Worm (Caenorhabditis elegans) whole organism, L4 larva: Measurements from ENCODE around the gene puf-9.

Experiments
- ceh-62 ChIP-seq: sonication (generic microtip); optimal IDR thresholded peaks from 2 replicates; lab custom pipeline; 2017; ENCODE audit warnings: missing biosample characterization, missing genetic modification characterization
- ceh-82 ChIP-seq: sonication (generic microtip); optimal IDR thresholded peaks from 2 replicates; lab custom pipeline; 2017; ENCODE audit warnings: missing biosample characterization, missing genetic modification characterization
- ces-1 ChIP-seq: fragments of 150-350 bp; sonication (generic microtip); optimal IDR thresholded peaks from 4 replicates; lab custom pipeline; 2014; ENCODE audit warnings: missing biosample characterization, missing genetic modification reagents, missing genetic modification characterization
- cey-2 ChIP-seq: sonication (generic microtip); optimal IDR thresholded peaks from 3 replicates; lab custom pipeline; 2017; ENCODE audit warnings: missing genetic modification characterization, mild to moderate bottlenecking, missing compliant biosample characterization, antibody characterized with exemption, borderline replicate concordance; ENCODE audit not compliant: insufficient read depth
- dmd-9 ChIP-seq: fragments of 200-800 bp; sonication (Bioruptor generic); IDR thresholded peaks from 2 replicates; pipeline ENCODE4 v1.3.6; 2022; ENCODE audit warnings: missing genetic modification reagents, missing genetic modification characterization, missing compliant biosample characterization
- egl-27 ChIP-seq: sonication (generic microtip); optimal IDR thresholded peaks from 3 replicates; lab custom pipeline; 2017; ENCODE audit warnings: missing biosample characterization, missing genetic modification reagents, missing genetic modification characterization
- fkh-10 ChIP-seq: fragments of 150-350 bp; optimal IDR thresholded peaks from 2 replicates; lab custom pipeline; 2014; ENCODE audit warnings: missing biosample characterization, missing genetic modification reagents, missing genetic modification characterization
- lin-39 ChIP-seq: fragments of 150-350 bp; optimal IDR thresholded peaks from 2 replicates; lab custom pipeline; 2014; ENCODE audit warnings: missing biosample characterization, missing genetic modification reagents, missing genetic modification characterization
- mep-1 ChIP-seq: fragments of 150-350 bp; sonication (generic microtip); optimal IDR thresholded peaks from 3 replicates; lab custom pipeline; 2014; ENCODE audit warnings: missing biosample characterization, missing genetic modification characterization
- nhr-111 ChIP-seq: fragments of 200-800 bp; sonication (Bioruptor generic); optimal IDR thresholded peaks from 2 replicates; lab custom pipeline; 2018; ENCODE audit warnings: mild to moderate bottlenecking, missing genetic modification characterization, missing compliant biosample characterization
- nhr-41 ChIP-seq: fragments of 200-800 bp; sonication (Bioruptor generic); IDR thresholded peaks from 2 replicates; pipeline ENCODE4 v1.3.6; 2022; ENCODE audit warnings: missing genetic modification reagents, missing genetic modification characterization, missing compliant biosample characterization
- nhr-42 ChIP-seq: fragments of 200-800 bp; sonication (Bioruptor generic); IDR thresholded peaks from 2 replicates; pipeline ENCODE4 v1.3.6; 2022; ENCODE audit warnings: missing genetic modification characterization, missing compliant biosample characterization
- pha-4 ChIP-seq, 2 experiments: fragments of 150-350 bp in 1 of 2; fragments of 200-800 bp in 1 of 2; sonication (Bioruptor generic) in 1 of 2; IDR thresholded peaks in 1 of 2; optimal IDR thresholded peaks in 1 of 2; 2 replicates each; pipeline versions ENCODE4 v1.3.6 to Lab custom; 2014 to 2022; ENCODE audit warnings: missing genetic modification characterization in 2 of 2, missing genetic modification reagents in 2 of 2, missing biosample characterization in 1 of 2, missing compliant biosample characterization in 1 of 2
- skn-1 ChIP-seq: fragments of 150-350 bp; optimal IDR thresholded peaks from 2 replicates; lab custom pipeline; 2014; ENCODE audit warnings: missing biosample characterization, missing genetic modification characterization

DNA sequence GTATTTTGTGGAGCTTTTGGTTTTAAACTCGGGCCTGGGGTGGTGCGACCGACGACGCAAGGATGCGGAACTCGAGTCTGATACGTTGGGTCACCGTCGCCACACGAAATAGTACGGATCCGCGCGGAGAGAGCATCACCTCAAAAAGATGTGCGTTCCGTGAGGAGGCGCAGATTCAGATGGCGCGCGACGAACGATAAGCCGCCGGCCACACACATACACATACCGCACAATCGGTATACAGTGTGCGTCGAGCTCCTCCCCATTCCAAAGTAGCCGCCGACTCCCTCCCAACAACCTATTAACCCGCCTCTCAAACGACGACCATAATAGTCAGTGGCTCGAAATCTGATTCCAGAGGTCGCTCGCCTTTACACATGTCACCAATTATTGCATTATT is 48.7 kb downstream of the puf-9 start, which contains the start of gene F49E10.2:
- TF ChIP-seq dmd-9 (GFP tag; lab: Robert Waterston, UW) (no peak), lin-39 (no peak), ceh-82 (tag; lab: Kevin White, UChicago) (no peak), nhr-41 (GFP tag; lab: Robert Waterston, UW) (no peak), ces-1 (GFP tag; lab: Kevin White, UChicago) (no peak), cey-2 (no peak), egl-27 (tag; lab: Kevin White, UChicago) (no peak), pha-4 (GFP tag; IDR thresholded peaks at IDR 0.05; lab: Robert Waterston, UW) (no peak), pha-4 (tag; optimal IDR thresholded peaks at IDR 0.05; lab: Kevin White, UChicago) (no peak), mep-1 (no peak), fkh-10 (GFP tag; lab: Kevin White, UChicago) (no peak), nhr-111 (GFP tag; lab: Kevin White, UChicago) (no peak), nhr-42 (GFP tag; lab: Robert Waterston, UW) (no peak), skn-1 (tag; lab: Kevin White, UChicago) (no peak), ceh-62 (tag; lab: Kevin White, UChicago) (no peak)
